Worm (Caenorhabditis elegans) whole organism, mixed stage, embryonic: ENCODE measurements around the gene Y41C4A.32.

Source experiments
- blmp-1 ChIP-seq: fragments of 150-350 bp; optimal IDR thresholded peaks from 2 replicates; lab custom pipeline; 2014; ENCODE audit warnings: missing biosample characterization, missing genetic modification characterization
- ceh-39 ChIP-seq: fragments of 150-350 bp; optimal IDR thresholded peaks from 2 replicates; lab custom pipeline; 2014; ENCODE audit warnings: missing biosample characterization, missing genetic modification characterization
- ceh-43 ChIP-seq: fragments of 200-800 bp; sonication (Bioruptor generic); optimal IDR thresholded peaks from 2 replicates; lab custom pipeline; 2018; ENCODE audit warnings: mild to moderate bottlenecking, missing genetic modification characterization, moderate library complexity, missing compliant biosample characterization
- ceh-83 ChIP-seq: fragments of 200-800 bp; sonication (Bioruptor generic); optimal IDR thresholded peaks from 2 replicates; lab custom pipeline; 2018; ENCODE audit warnings: mild to moderate bottlenecking, missing genetic modification characterization, missing compliant biosample characterization
- ces-1 ChIP-seq: fragments of 150-350 bp; optimal IDR thresholded peaks from 2 replicates; lab custom pipeline; 2014; ENCODE audit warnings: missing biosample characterization, missing genetic modification reagents, missing genetic modification characterization
- drap-1 ChIP-seq: fragments of 200-800 bp; sonication (Bioruptor generic); optimal IDR thresholded peaks from 3 replicates; lab custom pipeline; 2018; ENCODE audit warnings: mild to moderate bottlenecking, missing genetic modification characterization, missing compliant biosample characterization
- elt-1 ChIP-seq: sonication (generic microtip); optimal IDR thresholded peaks from 2 replicates; lab custom pipeline; 2017; ENCODE audit warnings: missing genetic modification characterization, mild to moderate bottlenecking, missing compliant biosample characterization, antibody characterized with exemption, moderate library complexity, borderline replicate concordance; ENCODE audit not compliant: insufficient read depth
- elt-3 ChIP-seq: fragments of 150-350 bp; optimal IDR thresholded peaks from 2 replicates; lab custom pipeline; 2014; ENCODE audit warnings: missing biosample characterization, missing genetic modification characterization
- flh-1 ChIP-seq: fragments of 200-800 bp; sonication (Bioruptor generic); optimal IDR thresholded peaks from 2 replicates; lab custom pipeline; 2018; ENCODE audit warnings: mild to moderate bottlenecking, missing genetic modification characterization, moderate library complexity, missing compliant biosample characterization
- ham-2 ChIP-seq: fragments of 200-800 bp; sonication (Bioruptor generic); optimal IDR thresholded peaks from 2 replicates; lab custom pipeline; 2018; ENCODE audit warnings: mild to moderate bottlenecking, missing genetic modification characterization, missing compliant biosample characterization
- hlh-1 ChIP-seq: fragments of 150-350 bp; optimal IDR thresholded peaks from 2 replicates; lab custom pipeline; 2014; ENCODE audit warnings: missing biosample characterization, missing genetic modification reagents, missing genetic modification characterization
- lin-13 ChIP-seq: fragments of 150-350 bp; optimal IDR thresholded peaks from 2 replicates; lab custom pipeline; 2014; ENCODE audit warnings: missing biosample characterization, missing genetic modification characterization
- lin-32 ChIP-seq: fragments of 200-800 bp; sonication (Bioruptor generic); optimal IDR thresholded peaks from 2 replicates; lab custom pipeline; 2018; ENCODE audit warnings: mild to moderate bottlenecking, missing genetic modification characterization, missing compliant biosample characterization
- lsy-2 ChIP-seq: fragments of 150-350 bp; optimal IDR thresholded peaks from 2 replicates; lab custom pipeline; 2014; ENCODE audit warnings: missing biosample characterization, missing genetic modification characterization
- mab-5 ChIP-seq: fragments of 150-350 bp; optimal IDR thresholded peaks from 2 replicates; lab custom pipeline; 2014; ENCODE audit warnings: missing biosample characterization, missing genetic modification characterization
- mep-1 ChIP-seq: fragments of 150-350 bp; optimal IDR thresholded peaks from 2 replicates; lab custom pipeline; 2017; ENCODE audit warnings: missing biosample characterization, missing genetic modification reagents, missing genetic modification characterization, inconsistent platforms
- mls-2 ChIP-seq: sonication (generic microtip); optimal IDR thresholded peaks from 2 replicates; lab custom pipeline; 2016; ENCODE audit warnings: mild to moderate bottlenecking, missing genetic modification characterization, moderate library complexity, missing compliant biosample characterization
- nhr-2 ChIP-seq: fragments of 150-350 bp; optimal IDR thresholded peaks from 2 replicates; lab custom pipeline; 2014; ENCODE audit warnings: missing biosample characterization, missing genetic modification characterization
- nhr-237 ChIP-seq: fragments of 150-350 bp; optimal IDR thresholded peaks from 2 replicates; lab custom pipeline; 2014; ENCODE audit warnings: missing biosample characterization, missing genetic modification characterization
- nhr-28 ChIP-seq: fragments of 150-350 bp; optimal IDR thresholded peaks from 2 replicates; lab custom pipeline; 2014; ENCODE audit warnings: missing biosample characterization, missing genetic modification characterization
- nhr-76 ChIP-seq: sonication (generic microtip); optimal IDR thresholded peaks from 2 replicates; lab custom pipeline; 2017; ENCODE audit warnings: missing biosample characterization, missing genetic modification characterization
- pha-4 ChIP-seq: fragments of 150-350 bp; optimal IDR thresholded peaks from 2 replicates; lab custom pipeline; 2018; ENCODE audit warnings: missing biosample characterization, missing genetic modification reagents, missing genetic modification characterization
- sem-2 ChIP-seq: fragments of 200-800 bp; sonication (Bioruptor generic); optimal IDR thresholded peaks from 2 replicates; lab custom pipeline; 2018; ENCODE audit warnings: mild to moderate bottlenecking, missing genetic modification characterization, missing compliant biosample characterization
- snpc-4 ChIP-seq: fragments of 150-350 bp; optimal IDR thresholded peaks from 2 replicates; lab custom pipeline; 2014; ENCODE audit warnings: missing biosample characterization, missing genetic modification characterization
- sptf-1 ChIP-seq: sonication (generic microtip); optimal IDR thresholded peaks from 2 replicates; lab custom pipeline; 2017; ENCODE audit warnings: mild to moderate bottlenecking, missing genetic modification characterization, moderate library complexity, missing compliant biosample characterization
- tbx-8 ChIP-seq: fragments of 200-800 bp; sonication (Bioruptor generic); optimal IDR thresholded peaks from 2 replicates; lab custom pipeline; 2018; ENCODE audit warnings: mild to moderate bottlenecking, missing genetic modification characterization, moderate library complexity, missing compliant biosample characterization
- unc-120 ChIP-seq: sonication (generic microtip); optimal IDR thresholded peaks from 2 replicates; lab custom pipeline; 2017; ENCODE audit warnings: missing genetic modification characterization, missing compliant biosample characterization; ENCODE audit not compliant: poor library complexity, severe bottlenecking
- unc-39 ChIP-seq: fragments of 150-350 bp; optimal IDR thresholded peaks from 2 replicates; lab custom pipeline; 2014; ENCODE audit warnings: missing biosample characterization, missing genetic modification characterization
- unc-62 ChIP-seq: fragments of 150-350 bp; optimal IDR thresholded peaks from 2 replicates; lab custom pipeline; 2014; ENCODE audit warnings: missing biosample characterization, missing genetic modification reagents, missing genetic modification characterization
- zip-8 ChIP-seq: fragments of 150-350 bp; optimal IDR thresholded peaks from 2 replicates; lab custom pipeline; 2014; ENCODE audit warnings: missing biosample characterization, missing genetic modification characterization
- ztf-11 ChIP-seq: fragments of 150-350 bp; optimal IDR thresholded peaks from 2 replicates; lab custom pipeline; 2014; ENCODE audit warnings: missing biosample characterization, missing genetic modification characterization

Y41C4A.32 gene

DNA sequence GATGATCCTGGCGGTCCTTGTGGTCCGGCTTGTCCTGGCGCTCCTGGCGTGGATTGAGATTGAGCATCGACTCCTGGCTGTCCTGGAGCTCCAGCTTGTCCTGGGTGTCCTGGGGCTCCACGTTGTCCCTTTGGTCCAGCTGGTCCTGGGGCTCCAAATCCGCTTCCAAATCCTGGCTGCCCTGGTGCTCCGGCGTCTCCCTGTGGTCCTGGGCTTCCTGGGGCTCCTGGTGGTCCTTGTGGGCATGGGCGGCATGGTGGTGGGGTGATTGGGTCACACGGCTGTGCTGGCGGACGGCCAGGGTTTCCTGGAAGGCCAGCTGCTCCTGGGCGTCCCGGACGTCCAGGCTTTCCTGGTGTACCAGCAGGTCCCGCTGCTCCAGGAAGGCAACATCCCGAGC lies 15.6 kb upstream of the Y41C4A.32 start:
- TF ChIP-seq nhr-76 (tag; lab: Kevin White, UChicago): no peak
- no peak for TF ChIP-seq lin-13 (tag; lab: Kevin White, UChicago)
- no peak for TF ChIP-seq nhr-28 (tag; lab: Kevin White, UChicago)
- no peak for TF ChIP-seq hlh-1
- no peak for TF ChIP-seq mab-5 (tag; lab: Kevin White, UChicago)
- TF ChIP-seq unc-39: no peak
- TF ChIP-seq mep-1 (tag; lab: Kevin White, UChicago): no peak
- no peak for TF ChIP-seq ceh-83 (GFP tag; lab: Kevin White, UChicago)

- TF ChIP-seq tbx-8 (GFP tag; lab: Kevin White, UChicago) (no peak), nhr-2 (tag; lab: Kevin White, UChicago) (no peak), mab-5 (tag; lab: Kevin White, UChicago) (no peak), pha-4 (tag; lab: Kevin White, UChicago) (no peak), sptf-1 (tag; lab: Kevin White, UChicago) (no peak), sem-2 (GFP tag; lab: Kevin White, UChicago) (no peak), elt-1 (tag; lab: Kevin White, UChicago) (no peak), ceh-83 (GFP tag; lab: Kevin White, UChicago) (no peak), unc-120 (tag; lab: Kevin White, UChicago) (no peak), lsy-2 (tag; lab: Kevin White, UChicago) (no peak), lin-32 (GFP tag; lab: Kevin White, UChicago) (no peak), nhr-237 (no peak), lin-13 (tag; lab: Kevin White, UChicago) (no peak), unc-62 (GFP tag; lab: Kevin White, UChicago) (no peak), zip-8 (tag; lab: Kevin White, UChicago) (no peak), nhr-28 (tag; lab: Kevin White, UChicago) (no peak), drap-1 (GFP tag; lab: Kevin White, UChicago) (no peak), mls-2 (tag; lab: Kevin White, UChicago) (no peak), blmp-1 (tag; lab: Kevin White, UChicago) (no peak), hlh-1 (no peak)
- TF ChIP-seq, all 35 proteins: peak for 0
These were observed 14.8 kb upstream of the Y41C4A.32 start, which contains the start of gene col-96 for ce11 chrIII:11706665-11707064. TSS of gene col-96 (minus strand) at chrIII:11706765.

DNA sequence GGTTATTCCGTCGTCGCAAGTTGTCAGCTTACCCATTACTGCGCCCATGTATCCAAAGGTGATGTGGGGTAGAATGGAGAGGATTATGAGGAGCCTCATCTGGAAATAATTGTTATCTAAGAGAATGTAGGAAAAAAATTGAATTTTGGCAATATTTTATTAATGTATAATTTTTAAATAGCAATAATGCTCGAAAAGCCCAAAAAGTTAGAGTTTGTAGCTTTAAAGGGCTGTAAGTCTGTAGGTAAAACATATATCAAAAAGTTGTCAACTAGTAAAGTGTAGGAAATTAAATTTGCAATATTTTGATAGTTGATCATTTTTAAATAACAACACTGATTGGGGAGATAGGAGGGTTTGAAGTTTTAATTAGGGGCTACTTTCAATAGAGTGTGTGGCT lies 12.8 kb upstream of the Y41C4A.32 start, which contains the start of gene Y41C4A.8:
Gene Y41C4A.8, minus strand, starts transcription at position 101 of the 400 bp plus-strand sequence.
- TF ChIP-seq lin-32 (GFP tag; lab: Kevin White, UChicago): no peak
- no peak for TF ChIP-seq tbx-8 (GFP tag; lab: Kevin White, UChicago)
- TF ChIP-seq unc-62 (GFP tag; lab: Kevin White, UChicago): no peak
- TF ChIP-seq unc-39: no peak
- TF ChIP-seq zip-8 (tag; lab: Kevin White, UChicago): no peak
- TF ChIP-seq mab-5 (tag; lab: Kevin White, UChicago): no peak
- no peak for TF ChIP-seq elt-1 (tag; lab: Kevin White, UChicago)
- no peak for TF ChIP-seq ces-1 (GFP tag; lab: Kevin White, UChicago)
- TF ChIP-seq snpc-4: no peak
- TF ChIP-seq unc-120 (tag; lab: Kevin White, UChicago): no peak
- no peak for TF ChIP-seq nhr-237
- TF ChIP-seq ceh-39 (tag; lab: Kevin White, UChicago): no peak
- no peak for TF ChIP-seq ceh-83 (GFP tag; lab: Kevin White, UChicago)
- no peak for TF ChIP-seq flh-1

DNA sequence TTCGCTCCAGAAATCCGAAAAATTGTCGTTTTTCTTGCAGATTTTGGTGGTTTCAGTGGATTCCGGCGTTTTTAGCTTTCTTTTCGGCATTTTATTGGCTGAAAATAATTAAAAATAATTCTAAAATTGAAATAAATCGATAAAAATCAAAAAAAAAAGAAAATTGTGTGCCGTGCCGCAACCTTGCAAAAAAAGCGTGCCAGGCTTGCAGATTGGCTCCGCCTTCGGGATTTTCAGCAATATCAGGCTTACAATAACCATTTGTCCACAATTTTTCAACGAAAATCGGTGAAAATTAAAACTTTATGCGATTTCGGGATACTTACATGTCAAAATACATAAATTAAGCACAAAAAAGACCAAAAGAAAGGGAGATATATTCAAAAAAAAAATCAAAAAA lies 3.0 kb upstream of the Y41C4A.32 start, which contains the start of gene Y41C4A.9:
Gene Y41C4A.9, minus strand, starts transcription at position 98 of the 400 bp plus-strand sequence.
- TF ChIP-seq nhr-237 (no peak), ztf-11 (no peak), elt-3 (tag; lab: Kevin White, UChicago) (no peak), lsy-2 (tag; lab: Kevin White, UChicago) (no peak), ceh-83 (GFP tag; lab: Kevin White, UChicago) (no peak), ceh-43 (GFP tag; lab: Kevin White, UChicago) (no peak), mls-2 (tag; lab: Kevin White, UChicago) (no peak), ham-2 (GFP tag; lab: Kevin White, UChicago) (no peak), hlh-1 (no peak), nhr-2 (tag; lab: Kevin White, UChicago) (no peak)
